Fruit fly (Drosophila melanogaster) whole organism, embryonic: ENCODE data around the gene CG42814.

Experiments used
- Atf6 ChIP-seq: fragments of 200-800 bp; sonication (Bioruptor generic); IDR thresholded peaks from 2 replicates; pipeline ENCODE4 v1.3.6; 2022; ENCODE audit warnings: missing biosample characterization, missing genetic modification characterization
- CG10209 ChIP-seq: fragments of 200-800 bp; sonication (Bioruptor generic); optimal IDR thresholded peaks from 3 replicates; lab custom pipeline; 2017; ENCODE audit warnings: missing biosample characterization, mild to moderate bottlenecking, missing genetic modification characterization, missing genetic modification reagents
- CG1024 ChIP-seq: fragments of 200-800 bp; sonication (Bioruptor generic); IDR thresholded peaks from 2 replicates; pipeline ENCODE4 v1.3.6; 2022; ENCODE audit warnings: missing biosample characterization, missing genetic modification characterization
- CG10462 ChIP-seq: fragments of 200-800 bp; sonication (Bioruptor generic); optimal IDR thresholded peaks from 2 replicates; lab custom pipeline; 2016; ENCODE audit warnings: missing biosample characterization, missing genetic modification characterization
- CG10979 ChIP-seq: fragments of 200-800 bp; sonication (Bioruptor generic); optimal IDR thresholded peaks from 2 replicates; lab custom pipeline; 2018; ENCODE audit warnings: missing biosample characterization, mild to moderate bottlenecking, missing genetic modification characterization, moderate library complexity
- CG11398 ChIP-seq: fragments of 200-800 bp; sonication (Bioruptor generic); optimal IDR thresholded peaks from 2 replicates; lab custom pipeline; 2016; ENCODE audit warnings: missing biosample characterization, missing genetic modification characterization
- CG12219 ChIP-seq: fragments of 200-800 bp; sonication (Bioruptor generic); optimal IDR thresholded peaks from 3 replicates; lab custom pipeline; 2018; ENCODE audit warnings: missing biosample characterization, mild to moderate bottlenecking, missing genetic modification characterization
- CG13123 ChIP-seq: fragments of 200-800 bp; sonication (Bioruptor generic); optimal IDR thresholded peaks from 2 replicates; lab custom pipeline; 2016; ENCODE audit warnings: missing biosample characterization, missing genetic modification characterization
- CG14050 ChIP-seq: fragments of 200-800 bp; sonication (Bioruptor generic); IDR thresholded peaks from 3 replicates; pipeline ENCODE4 v1.3.6; 2022; ENCODE audit warnings: missing biosample characterization, missing genetic modification characterization
- CG1603 ChIP-seq: fragments of 200-800 bp; sonication (Bioruptor generic); optimal IDR thresholded peaks from 2 replicates; lab custom pipeline; 2019; ENCODE audit warnings: missing biosample characterization, mild to moderate bottlenecking, missing genetic modification characterization, moderate library complexity
- CG2116 ChIP-seq: fragments of 200-800 bp; sonication (Bioruptor generic); optimal IDR thresholded peaks from 3 replicates; lab custom pipeline; 2018; ENCODE audit warnings: missing biosample characterization, mild to moderate bottlenecking, missing genetic modification characterization
- CG2202 ChIP-seq: fragments of 200-800 bp; sonication (Bioruptor generic); optimal IDR thresholded peaks from 2 replicates; lab custom pipeline; 2018; ENCODE audit warnings: missing biosample characterization, mild to moderate bottlenecking, missing genetic modification characterization
- CG30020 ChIP-seq: fragments of 200-800 bp; optimal IDR thresholded peaks from 2 replicates; lab custom pipeline; 2019; ENCODE audit warnings: missing biosample characterization, mild to moderate bottlenecking, missing genetic modification characterization, moderate library complexity
- CG31441 ChIP-seq: fragments of 200-800 bp; sonication (Bioruptor generic); IDR thresholded peaks from 2 replicates; pipeline ENCODE4 v1.3.6; 2022; ENCODE audit warnings: missing biosample characterization, missing genetic modification characterization
- CG32532 ChIP-seq: fragments of 200-800 bp; sonication (Bioruptor generic); IDR thresholded peaks from 2 replicates; pipeline ENCODE4 v1.3.6; 2022; ENCODE audit warnings: missing biosample characterization, missing genetic modification characterization
- CG4404 ChIP-seq: fragments of 200-800 bp; sonication (Bioruptor generic); IDR thresholded peaks from 2 replicates; pipeline ENCODE4 v1.3.6; 2022; ENCODE audit warnings: missing biosample characterization, missing genetic modification characterization
- CG5180 ChIP-seq: fragments of 200-800 bp; sonication (Bioruptor generic); optimal IDR thresholded peaks from 3 replicates; lab custom pipeline; 2017; ENCODE audit warnings: missing biosample characterization, missing genetic modification characterization, mild to moderate bottlenecking, moderate library complexity, missing genetic modification reagents
- CG6254 ChIP-seq: fragments of 200-800 bp; sonication (Bioruptor generic); optimal IDR thresholded peaks from 3 replicates; lab custom pipeline; 2017; ENCODE audit warnings: mild to moderate bottlenecking, missing biosample characterization, missing genetic modification reagents, missing genetic modification characterization
- CG6683 ChIP-seq: fragments of 200-800 bp; sonication (Bioruptor generic); optimal IDR thresholded peaks from 2 replicates; lab custom pipeline; 2017; ENCODE audit warnings: missing biosample characterization, mild to moderate bottlenecking, missing genetic modification characterization, missing genetic modification reagents
- CG7987 ChIP-seq: fragments of 200-800 bp; sonication (Bioruptor generic); optimal IDR thresholded peaks from 2 replicates; lab custom pipeline; 2018; ENCODE audit warnings: missing biosample characterization, mild to moderate bottlenecking, missing genetic modification characterization, moderate library complexity
- CrebB ChIP-seq: fragments of 200-800 bp; sonication (Bioruptor generic); optimal IDR thresholded peaks from 3 replicates; lab custom pipeline; 2018; ENCODE audit warnings: missing biosample characterization, mild to moderate bottlenecking, missing genetic modification characterization
- D19B ChIP-seq: fragments of 200-800 bp; sonication (Bioruptor generic); optimal IDR thresholded peaks from 2 replicates; lab custom pipeline; 2017; ENCODE audit warnings: missing biosample characterization, mild to moderate bottlenecking, missing genetic modification characterization
- Dbx ChIP-seq: fragments of 200-800 bp; sonication (Bioruptor generic); IDR thresholded peaks from 3 replicates; pipeline ENCODE4 v1.3.6; 2022; ENCODE audit warnings: missing biosample characterization, missing genetic modification characterization
- Dll ChIP-seq: fragments of 200-800 bp; sonication (Bioruptor generic); IDR thresholded peaks from 4 replicates; pipeline ENCODE4 v1.3.6; 2022; ENCODE audit warnings: missing biosample characterization, missing genetic modification characterization; ENCODE audit not compliant: partially characterized antibody
- E2f2 ChIP-seq: fragments of 200-800 bp; sonication (Bioruptor generic); IDR thresholded peaks from 2 replicates; pipeline ENCODE4 v1.3.6; 2022; ENCODE audit warnings: missing biosample characterization, missing genetic modification characterization
- Fer2 ChIP-seq: fragments of 200-800 bp; sonication (Bioruptor generic); optimal IDR thresholded peaks from 2 replicates; lab custom pipeline; 2018; ENCODE audit warnings: missing biosample characterization, mild to moderate bottlenecking, missing genetic modification characterization, moderate library complexity
- NfI ChIP-seq: fragments of 200-800 bp; sonication (Bioruptor generic); optimal IDR thresholded peaks from 3 replicates; lab custom pipeline; 2018; ENCODE audit warnings: missing biosample characterization, mild to moderate bottlenecking, missing genetic modification characterization, moderate library complexity
- Oaz ChIP-seq: fragments of 200-800 bp; sonication (Bioruptor generic); IDR thresholded peaks from 2 replicates; pipeline ENCODE4 v1.3.6; 2022; ENCODE audit warnings: missing biosample characterization, missing genetic modification characterization
- Oli ChIP-seq: fragments of 200-800 bp; sonication (Bioruptor generic); optimal IDR thresholded peaks from 2 replicates; lab custom pipeline; 2018; ENCODE audit warnings: missing biosample characterization, mild to moderate bottlenecking, missing genetic modification characterization, moderate library complexity
- Sry-β ChIP-seq: fragments of 200-800 bp; sonication (Bioruptor generic); optimal IDR thresholded peaks from 2 replicates; lab custom pipeline; 2018; ENCODE audit warnings: missing biosample characterization, mild to moderate bottlenecking, missing genetic modification characterization, moderate library complexity
- TFAM ChIP-seq: fragments of 200-800 bp; sonication (Bioruptor generic); optimal IDR thresholded peaks from 2 replicates; lab custom pipeline; 2017; ENCODE audit warnings: missing biosample characterization, missing genetic modification characterization, inconsistent platforms
- ac ChIP-seq: fragments of 200-800 bp; sonication (Bioruptor generic); optimal IDR thresholded peaks from 3 replicates; lab custom pipeline; 2017; ENCODE audit warnings: missing biosample characterization, mild to moderate bottlenecking, missing genetic modification characterization
- bowl ChIP-seq: fragments of 200-800 bp; sonication (Bioruptor generic); IDR thresholded peaks from 2 replicates; pipeline ENCODE4 v1.3.6; 2022; ENCODE audit warnings: missing biosample characterization, missing genetic modification characterization
- cato ChIP-seq: fragments of 200-800 bp; sonication (Bioruptor generic); optimal IDR thresholded peaks from 2 replicates; lab custom pipeline; 2016; ENCODE audit warnings: missing biosample characterization, missing genetic modification characterization, borderline replicate concordance
- crp ChIP-seq, 2 experiments: fragments of 200-800 bp; sonication (Bioruptor generic); optimal IDR thresholded peaks; 2 replicates in 1 of 2; 3 replicates in 1 of 2; lab custom pipeline; 2017; ENCODE audit warnings: missing biosample characterization in 2 of 2, missing genetic modification characterization in 2 of 2, mild to moderate bottlenecking in 1 of 2, moderate library complexity in 1 of 2
- cwo ChIP-seq: fragments of 200-800 bp; sonication (Bioruptor generic); optimal IDR thresholded peaks from 3 replicates; lab custom pipeline; 2017; ENCODE audit warnings: missing biosample characterization, missing genetic modification characterization, mild to moderate bottlenecking, moderate library complexity, missing genetic modification reagents
- fd96Cb ChIP-seq: fragments of 200-800 bp; sonication (Bioruptor generic); optimal IDR thresholded peaks from 2 replicates; lab custom pipeline; 2018; ENCODE audit warnings: missing biosample characterization, mild to moderate bottlenecking, missing genetic modification characterization, moderate library complexity
- gem ChIP-seq: fragments of 200-800 bp; sonication (Bioruptor generic); optimal IDR thresholded peaks from 2 replicates; lab custom pipeline; 2019; ENCODE audit warnings: missing biosample characterization, mild to moderate bottlenecking, missing genetic modification characterization, moderate library complexity
- luna ChIP-seq: fragments of 200-800 bp; sonication (Bioruptor generic); optimal IDR thresholded peaks from 2 replicates; lab custom pipeline; 2016; ENCODE audit warnings: missing biosample characterization, missing genetic modification characterization
- nmo ChIP-seq: fragments of 200-800 bp; sonication (Bioruptor generic); optimal IDR thresholded peaks from 2 replicates; lab custom pipeline; 2018; ENCODE audit warnings: missing biosample characterization, mild to moderate bottlenecking, missing genetic modification characterization, moderate library complexity
- onecut ChIP-seq: fragments of 200-800 bp; sonication (Bioruptor generic); IDR thresholded peaks from 2 replicates; pipeline ENCODE4 v1.3.6; 2022; ENCODE audit warnings: missing biosample characterization, missing genetic modification characterization
- phol ChIP-seq: fragments of 200-800 bp; sonication (Bioruptor generic); optimal IDR thresholded peaks from 3 replicates; lab custom pipeline; 2018; ENCODE audit warnings: missing biosample characterization, mild to moderate bottlenecking, missing genetic modification characterization, moderate library complexity
- row ChIP-seq: fragments of 200-800 bp; sonication (Bioruptor generic); IDR thresholded peaks from 3 replicates; pipeline ENCODE4 v1.3.6; 2022; ENCODE audit warnings: missing biosample characterization, missing genetic modification characterization
- scrt ChIP-seq: fragments of 200-800 bp; sonication (Bioruptor generic); optimal IDR thresholded peaks from 2 replicates; lab custom pipeline; 2018; ENCODE audit warnings: missing biosample characterization, mild to moderate bottlenecking, missing genetic modification characterization, moderate library complexity
- slou ChIP-seq: fragments of 200-800 bp; sonication (Bioruptor generic); optimal IDR thresholded peaks from 3 replicates; lab custom pipeline; 2016; ENCODE audit warnings: missing biosample characterization, missing genetic modification characterization
- sob ChIP-seq: fragments of 200-800 bp; sonication (Bioruptor generic); IDR thresholded peaks from 2 replicates; pipeline ENCODE4 v1.3.6; 2022; ENCODE audit warnings: missing biosample characterization, missing genetic modification characterization
- stc ChIP-seq: fragments of 200-800 bp; sonication (Bioruptor generic); IDR thresholded peaks from 2 replicates; pipeline ENCODE4 v1.3.6; 2022; ENCODE audit warnings: missing biosample characterization, missing genetic modification characterization
- unpg ChIP-seq: fragments of 200-800 bp; sonication (Bioruptor generic); optimal IDR thresholded peaks from 3 replicates; lab custom pipeline; 2018; ENCODE audit warnings: missing biosample characterization, mild to moderate bottlenecking, missing genetic modification characterization, moderate library complexity
- usp ChIP-seq: fragments of >200 bp; optimal IDR thresholded peaks from 2 replicates; lab custom pipeline; 2017; ENCODE audit warnings: missing biosample characterization, missing genetic modification characterization
- wor ChIP-seq: fragments of 200-800 bp; sonication (Bioruptor generic); IDR thresholded peaks from 2 replicates; pipeline ENCODE4 v1.3.6; 2022; ENCODE audit warnings: missing biosample characterization, missing genetic modification characterization

CG42814 gene

dm6 chr3R:27246264-27246663, 17.0 kb upstream of the CG42814 start (continued):
- TF ChIP-seq CG6683 (GFP tag; lab: Kevin White, UChicago) (peak; percentile 7), sob (GFP tag; lab: Robert Waterston, UW) (peak; percentile 36; the same call in 1 of the 2 replicates), CG13123 (peak; percentile 41), Dbx (GFP tag; lab: Robert Waterston, UW) (0 out of 3 replicates have a peak, but pooled peaks have one; percentile 37), phol (tag; lab: Kevin White, UChicago) (peak; percentile 89), CG1024 (GFP tag; lab: Robert Waterston, UW) (peak; percentile 45; the same call in 1 of the 2 replicates), gem (tag; lab: Kevin White, UChicago) (peak; percentile 93), nmo (GFP tag; lab: Kevin White, UChicago) (peak; percentile 92), CG2116 (GFP tag; lab: Kevin White, UChicago) (peak; percentile 38), TFAM (GFP tag; lab: Kevin White, UChicago) (peak; percentile 12), CG31441 (GFP tag; lab: Robert Waterston, UW) (peak; percentile 96), onecut (GFP tag; lab: Robert Waterston, UW) (peak; percentile 56), CG1603 (no peak), CG30020 (tag; lab: Kevin White, UChicago) (peak; percentile 68), usp (no peak), Atf6 (GFP tag; lab: Robert Waterston, UW) (peak; percentile 14; the same call in 1 of the 2 replicates), CG4404 (GFP tag; lab: Robert Waterston, UW) (no peak), NfI (GFP tag; lab: Kevin White, UChicago) (peak; percentile 52), CG32532 (GFP tag; lab: Robert Waterston, UW) (peak; percentile 80; the same call in 1 of the 2 replicates), CG6254 (GFP tag; lab: Kevin White, UChicago) (peak; percentile 65), Oli (peak; percentile 84), CG14050 (no peak; the same call in 2 of the 3 replicates), CG7987 (GFP tag; lab: Kevin White, UChicago) (no peak), bowl (GFP tag; lab: Robert Waterston, UW) (0 out of 2 replicates have a peak, but pooled peaks have one; percentile 6), fd96Cb (tag; lab: Kevin White, UChicago) (peak; percentile 78), cwo (GFP tag; lab: Kevin White, UChicago) (peak; percentile 78), E2f2 (GFP tag; lab: Robert Waterston, UW) (peak; percentile 41; the same call in 1 of the 2 replicates), scrt (GFP tag; lab: Kevin White, UChicago) (peak; percentile 64), CrebB (tag; lab: Kevin White, UChicago) (peak; percentile 68), CG10209 (GFP tag; lab: Kevin White, UChicago) (peak; percentile 78), row (peak; percentile 75), D19B (GFP tag; lab: Kevin White, UChicago) (peak; percentile 10), crp (GFP tag; optimal IDR thresholded peaks at IDR 0.05; lab: Kevin White, UChicago) (no peak), CG10462 (GFP tag; lab: Kevin White, UChicago) (no peak), Fer2 (tag; lab: Kevin White, UChicago) (peak; percentile 21), unpg (peak; percentile 88), luna (GFP tag; lab: Kevin White, UChicago) (no peak), CG12219 (GFP tag; lab: Kevin White, UChicago) (peak; percentile 61), CG10979 (peak; percentile 89), CG5180 (GFP tag; lab: Kevin White, UChicago) (peak; percentile 48), CG11398 (GFP tag; lab: Kevin White, UChicago) (no peak), Sry-β (GFP tag; lab: Kevin White, UChicago) (no peak), slou (GFP tag; lab: Kevin White, UChicago) (no peak), Dll (GFP tag; lab: Robert Waterston, UW) (no peak), Oaz (GFP tag; lab: Robert Waterston, UW) (no peak), ac (GFP tag; lab: Kevin White, UChicago) (peak; percentile 5), cato (peak; percentile 41), wor (peak; percentile 27; the same call in 1 of the 2 replicates), stc (GFP tag; lab: Robert Waterston, UW) (peak; percentile 80), CG2202 (peak; percentile 72)
